Worm (Caenorhabditis elegans) whole organism, L2 larva: ENCODE data around the gene smvt-1.
A peak's percentile ranks its signal among the peaks of the same experiment; 100 is the strongest.

Experiments
- C34F6.9 ChIP-seq: fragments of 150-350 bp; optimal IDR thresholded peaks from 2 replicates; lab custom pipeline; 2014; ENCODE audit warnings: missing biosample characterization, missing genetic modification characterization
- F13H6.1 ChIP-seq: sonication (generic microtip); optimal IDR thresholded peaks from 2 replicates; lab custom pipeline; 2016; ENCODE audit warnings: missing genetic modification characterization, missing compliant biosample characterization
- R02D3.7 ChIP-seq: fragments of 150-350 bp; optimal IDR thresholded peaks from 2 replicates; lab custom pipeline; 2014; ENCODE audit warnings: missing biosample characterization, missing genetic modification characterization
- ZK546.5 ChIP-seq: sonication (generic microtip); optimal IDR thresholded peaks from 2 replicates; lab custom pipeline; 2017; ENCODE audit warnings: missing biosample characterization, missing genetic modification characterization
- alr-1 ChIP-seq: fragments of 150-350 bp; optimal IDR thresholded peaks from 2 replicates; lab custom pipeline; 2014; ENCODE audit warnings: missing biosample characterization, missing genetic modification characterization
- ceh-82 ChIP-seq: fragments of 150-350 bp; optimal IDR thresholded peaks from 2 replicates; lab custom pipeline; 2014; ENCODE audit warnings: missing biosample characterization, missing genetic modification characterization
- crh-2 ChIP-seq: sonication (generic microtip); optimal IDR thresholded peaks from 2 replicates; lab custom pipeline; 2017; ENCODE audit warnings: missing biosample characterization, missing genetic modification characterization
- dmd-4 ChIP-seq: sonication (generic microtip); optimal IDR thresholded peaks from 2 replicates; lab custom pipeline; 2017; ENCODE audit warnings: missing biosample characterization, missing genetic modification characterization
- egl-27 ChIP-seq: sonication (generic microtip); optimal IDR thresholded peaks from 3 replicates; lab custom pipeline; 2017; ENCODE audit warnings: missing biosample characterization, missing genetic modification reagents, missing genetic modification characterization
- elt-1 ChIP-seq: fragments of 150-350 bp; optimal IDR thresholded peaks from 2 replicates; lab custom pipeline; 2014; ENCODE audit warnings: missing biosample characterization, missing genetic modification characterization
- fos-1 ChIP-seq: fragments of 150-350 bp; optimal IDR thresholded peaks from 2 replicates; lab custom pipeline; 2014; ENCODE audit warnings: missing biosample characterization, missing genetic modification characterization
- gmeb-1 ChIP-seq: fragments of 150-350 bp; optimal IDR thresholded peaks from 2 replicates; lab custom pipeline; 2014; ENCODE audit warnings: missing biosample characterization, missing genetic modification characterization
- lin-13 ChIP-seq: fragments of 150-350 bp; optimal IDR thresholded peaks from 2 replicates; lab custom pipeline; 2014; ENCODE audit warnings: missing biosample characterization, missing genetic modification reagents, missing genetic modification characterization
- mbf-1 ChIP-seq: sonication (generic microtip); optimal IDR thresholded peaks from 2 replicates; lab custom pipeline; 2017; ENCODE audit warnings: missing biosample characterization, missing genetic modification characterization
- mdl-1 ChIP-seq, 2 experiments: fragments of 150-350 bp in 1 of 2; sonication (generic microtip) in 1 of 2; optimal IDR thresholded peaks; 2 replicates each; lab custom pipeline; 2017; ENCODE audit warnings: missing biosample characterization in 2 of 2, missing genetic modification characterization in 2 of 2
- nhr-10 ChIP-seq: sonication (generic microtip); optimal IDR thresholded peaks from 2 replicates; lab custom pipeline; 2017; ENCODE audit warnings: missing biosample characterization, missing genetic modification characterization
- nhr-12 ChIP-seq: fragments of 150-350 bp; optimal IDR thresholded peaks from 2 replicates; lab custom pipeline; 2014; ENCODE audit warnings: missing biosample characterization, missing genetic modification characterization
- nhr-129 ChIP-seq: fragments of 150-350 bp; optimal IDR thresholded peaks from 2 replicates; lab custom pipeline; 2014; ENCODE audit warnings: missing biosample characterization, missing genetic modification characterization
- nhr-23 ChIP-seq: fragments of 150-350 bp; optimal IDR thresholded peaks from 2 replicates; lab custom pipeline; 2014; ENCODE audit warnings: missing biosample characterization, missing genetic modification reagents, missing genetic modification characterization
- nhr-237 ChIP-seq: fragments of 150-350 bp; optimal IDR thresholded peaks from 2 replicates; lab custom pipeline; 2014; ENCODE audit warnings: missing biosample characterization, missing genetic modification characterization
- nhr-25 ChIP-seq: fragments of 150-350 bp; sonication (generic microtip); optimal IDR thresholded peaks from 3 replicates; lab custom pipeline; 2014; ENCODE audit warnings: missing biosample characterization, missing genetic modification characterization
- nhr-6 ChIP-seq: fragments of 150-350 bp; optimal IDR thresholded peaks from 2 replicates; lab custom pipeline; 2014; ENCODE audit warnings: missing biosample characterization, missing genetic modification characterization
- nhr-77 ChIP-seq: fragments of 150-350 bp; optimal IDR thresholded peaks from 2 replicates; lab custom pipeline; 2014; ENCODE audit warnings: missing biosample characterization, missing genetic modification characterization
- peb-1 ChIP-seq: fragments of 150-350 bp; optimal IDR thresholded peaks from 2 replicates; lab custom pipeline; 2014; ENCODE audit warnings: missing biosample characterization, missing genetic modification characterization
- sem-4 ChIP-seq: fragments of 150-350 bp; optimal IDR thresholded peaks from 2 replicates; lab custom pipeline; 2014; ENCODE audit warnings: missing biosample characterization, missing genetic modification reagents, missing genetic modification characterization
- skn-1 ChIP-seq: sonication (generic microtip); optimal IDR thresholded peaks from 2 replicates; lab custom pipeline; 2017; ENCODE audit warnings: missing biosample characterization, missing genetic modification characterization
- sma-9 ChIP-seq, 2 experiments: fragments of 150-350 bp in 1 of 2; sonication (generic microtip) in 1 of 2; optimal IDR thresholded peaks; 2 replicates each; lab custom pipeline; 2014 to 2016; ENCODE audit warnings: missing genetic modification characterization in 2 of 2, mild to moderate bottlenecking in 1 of 2, missing biosample characterization in 1 of 2, missing compliant biosample characterization in 1 of 2, missing genetic modification reagents in 1 of 2, moderate library complexity in 1 of 2
- snpc-4 ChIP-seq: fragments of 150-350 bp; optimal IDR thresholded peaks from 2 replicates; lab custom pipeline; 2014; ENCODE audit warnings: missing biosample characterization, missing genetic modification characterization
- unc-39 ChIP-seq: fragments of 150-350 bp; optimal IDR thresholded peaks from 2 replicates; lab custom pipeline; 2014; ENCODE audit warnings: missing biosample characterization, missing genetic modification characterization
- zag-1 ChIP-seq: fragments of 150-350 bp; optimal IDR thresholded peaks from 2 replicates; lab custom pipeline; 2014; ENCODE audit warnings: missing biosample characterization, missing genetic modification characterization
- ztf-11 ChIP-seq: sonication (generic microtip); optimal IDR thresholded peaks from 2 replicates; lab custom pipeline; 2017; ENCODE audit warnings: missing biosample characterization, missing genetic modification characterization
- ztf-4 ChIP-seq: fragments of 150-350 bp; optimal IDR thresholded peaks from 2 replicates; lab custom pipeline; 2014; ENCODE audit warnings: missing biosample characterization, missing genetic modification characterization

smvt-1 gene

DNA sequence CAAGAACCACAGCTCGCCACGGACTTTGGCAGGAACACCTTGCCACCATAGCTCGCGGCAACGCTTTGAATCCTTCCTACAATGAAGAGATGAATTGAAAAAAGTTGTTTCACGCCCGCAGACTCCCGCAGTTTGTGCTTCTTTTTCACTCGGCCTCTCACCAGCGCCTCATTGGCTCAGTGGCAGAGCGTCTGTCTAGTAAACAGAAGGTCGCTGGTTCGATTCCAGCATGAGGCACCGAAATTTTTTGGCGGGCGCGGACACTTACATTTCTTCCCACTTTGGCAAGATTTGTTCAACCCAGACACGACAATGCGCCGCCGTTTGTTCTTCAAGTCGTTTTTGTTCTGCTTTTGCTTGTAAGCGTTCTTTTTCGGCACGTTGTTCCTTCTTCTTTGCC is 20.9 kb downstream of the smvt-1 start (continued):
- TF ChIP-seq C34F6.9 (tag; lab: Kevin White, UChicago) (no peak), nhr-129 (tag; lab: Kevin White, UChicago) (peak; percentile 39), mdl-1 (tag; optimal IDR thresholded peaks at IDR 0.05; lab: Kevin White, UChicago) (no peak)

DNA sequence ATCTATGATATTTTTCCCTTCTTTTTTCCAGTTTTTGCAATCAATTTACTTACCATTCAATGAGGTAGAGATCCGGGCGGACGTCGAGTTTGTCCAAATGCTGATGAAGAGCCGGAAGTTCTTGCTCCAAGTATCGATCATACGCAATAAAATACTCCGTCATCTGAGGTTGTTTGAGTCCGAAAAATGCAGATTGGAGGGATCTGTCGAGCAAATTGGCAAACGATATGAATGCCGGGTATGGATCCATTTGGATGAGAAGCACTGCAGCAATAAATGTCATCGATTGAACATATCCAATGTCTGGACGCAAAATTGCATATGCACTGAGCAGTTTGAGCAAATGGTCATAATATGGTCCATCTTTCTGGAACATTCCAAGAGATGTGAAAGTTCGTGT is 21.6 kb downstream of the smvt-1 start:
- TF ChIP-seq C34F6.9 (tag; lab: Kevin White, UChicago), result no peak

DNA sequence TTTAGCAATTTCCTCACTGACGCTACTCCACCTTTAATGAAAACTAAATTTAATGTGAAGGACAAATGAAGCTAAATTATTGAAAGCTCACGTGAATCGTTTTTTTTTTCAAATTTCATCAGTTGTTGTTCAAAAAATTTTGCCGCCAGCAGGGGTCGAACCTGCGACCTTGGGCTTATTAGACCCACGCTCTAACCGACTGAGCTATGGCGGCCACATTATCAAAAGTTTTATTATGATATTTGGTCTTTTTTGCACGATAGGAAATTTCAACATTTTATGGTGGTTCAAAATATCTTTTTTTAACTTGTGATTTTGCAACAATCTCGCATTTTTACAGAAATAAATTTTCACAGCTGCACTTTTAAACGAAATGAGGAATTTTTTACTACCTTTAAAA is 22.7 kb downstream of the smvt-1 start:
- no peak for TF ChIP-seq nhr-23 (tag; lab: Kevin White, UChicago)
- TF ChIP-seq elt-1 (tag; lab: Kevin White, UChicago), result no peak
- no peak for TF ChIP-seq nhr-77 (tag; lab: Kevin White, UChicago)
- TF ChIP-seq sma-9 (GFP tag; optimal IDR thresholded peaks at IDR 0.05; lab: Kevin White, UChicago), result no peak
- no peak for TF ChIP-seq sma-9 (tag; optimal IDR thresholded peaks at IDR 0.05; lab: Kevin White, UChicago)
- no peak for TF ChIP-seq C34F6.9 (tag; lab: Kevin White, UChicago)
- TF ChIP-seq nhr-6 (tag; lab: Kevin White, UChicago), result no peak
- no peak for TF ChIP-seq ztf-11
- no peak for TF ChIP-seq ceh-82
- TF ChIP-seq nhr-12 (tag; lab: Kevin White, UChicago), result no peak
- TF ChIP-seq, all 48 proteins: peak for 0

DNA sequence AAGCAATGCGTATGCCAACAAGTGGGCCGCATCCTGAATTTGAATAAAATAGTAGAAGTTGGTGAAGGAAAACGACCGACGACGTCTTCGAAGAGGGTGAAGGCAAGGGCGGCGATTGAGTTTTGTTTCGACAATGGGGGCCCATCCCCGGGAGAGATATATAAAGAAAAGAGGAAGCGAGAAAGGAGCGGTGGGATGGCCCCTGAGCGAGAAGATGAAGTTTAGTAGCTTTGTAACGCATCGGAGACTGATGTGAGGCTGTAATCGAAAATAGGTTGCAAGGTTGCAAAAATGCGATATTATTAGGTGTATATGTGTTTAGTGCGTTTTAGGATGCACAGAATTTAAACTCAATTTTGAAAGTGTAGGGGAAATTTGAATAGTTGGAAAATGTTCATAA is 26.1 kb downstream of the smvt-1 start:
- no peak for TF ChIP-seq crh-2 (tag; lab: Kevin White, UChicago)
- no peak for TF ChIP-seq lin-13 (GFP tag; lab: Kevin White, UChicago)
- no peak for TF ChIP-seq unc-39 (tag; lab: Kevin White, UChicago)
- TF ChIP-seq mbf-1 (tag; lab: Kevin White, UChicago), result no peak
- no peak for TF ChIP-seq zag-1 (tag; lab: Kevin White, UChicago)
- no peak for TF ChIP-seq ceh-82
- no peak for TF ChIP-seq sem-4 (tag; lab: Kevin White, UChicago)
- TF ChIP-seq nhr-6 (tag; lab: Kevin White, UChicago), result no peak
- TF ChIP-seq C34F6.9 (tag; lab: Kevin White, UChicago), result no peak
- no peak for TF ChIP-seq ztf-11
- TF ChIP-seq alr-1 (tag; lab: Kevin White, UChicago), result no peak
- no peak for TF ChIP-seq F13H6.1 (tag; lab: Kevin White, UChicago)
- no peak for TF ChIP-seq snpc-4 (tag; lab: Kevin White, UChicago)
- no peak for TF ChIP-seq skn-1 (tag; lab: Kevin White, UChicago)
- no peak for TF ChIP-seq dmd-4 (tag; lab: Kevin White, UChicago)
- no peak for TF ChIP-seq peb-1 (tag; lab: Kevin White, UChicago)
- no peak for TF ChIP-seq fos-1 (tag; lab: Kevin White, UChicago)

ce11 chrX:2520461-2520860 is 28.3 kb downstream of the smvt-1 start:
- TF ChIP-seq nhr-12 (tag; lab: Kevin White, UChicago) (no peak), nhr-25 (tag; lab: Kevin White, UChicago) (no peak), nhr-10 (tag; lab: Kevin White, UChicago) (no peak), egl-27 (tag; lab: Kevin White, UChicago) (no peak), F13H6.1 (tag; lab: Kevin White, UChicago) (no peak), gmeb-1 (tag; lab: Kevin White, UChicago) (no peak), ZK546.5 (tag; lab: Kevin White, UChicago) (no peak), elt-1 (tag; lab: Kevin White, UChicago) (no peak), sem-4 (tag; lab: Kevin White, UChicago) (no peak), R02D3.7 (tag; lab: Kevin White, UChicago) (no peak), zag-1 (tag; lab: Kevin White, UChicago) (no peak), nhr-23 (tag; lab: Kevin White, UChicago) (no peak), unc-39 (tag; lab: Kevin White, UChicago) (no peak), nhr-129 (tag; lab: Kevin White, UChicago) (no peak), nhr-237 (no peak), ztf-4 (no peak), fos-1 (tag; lab: Kevin White, UChicago) (no peak)
- TF ChIP-seq, all 48 proteins: peak for 0
